Worm (Caenorhabditis elegans) whole organism, L2 larva: ENCODE data around the gene F53A2.3.

Source experiments
- C34F6.9 ChIP-seq: fragments of 150-350 bp; optimal IDR thresholded peaks from 2 replicates; lab custom pipeline; 2014; ENCODE audit warnings: missing biosample characterization, missing genetic modification characterization
- F13H6.1 ChIP-seq: sonication (generic microtip); optimal IDR thresholded peaks from 2 replicates; lab custom pipeline; 2016; ENCODE audit warnings: missing genetic modification characterization, missing compliant biosample characterization
- R02D3.7 ChIP-seq: fragments of 150-350 bp; optimal IDR thresholded peaks from 2 replicates; lab custom pipeline; 2014; ENCODE audit warnings: missing biosample characterization, missing genetic modification characterization
- Y55F3AM.14 ChIP-seq: fragments of 200-800 bp; sonication (Bioruptor generic); optimal IDR thresholded peaks from 2 replicates; lab custom pipeline; 2018; ENCODE audit warnings: mild to moderate bottlenecking, missing genetic modification characterization, missing compliant biosample characterization
- ZK546.5 ChIP-seq: sonication (generic microtip); optimal IDR thresholded peaks from 2 replicates; lab custom pipeline; 2017; ENCODE audit warnings: missing biosample characterization, missing genetic modification characterization
- alr-1 ChIP-seq: fragments of 150-350 bp; optimal IDR thresholded peaks from 2 replicates; lab custom pipeline; 2014; ENCODE audit warnings: missing biosample characterization, missing genetic modification characterization
- aly-2 ChIP-seq: fragments of 150-350 bp; optimal IDR thresholded peaks from 2 replicates; lab custom pipeline; 2014; ENCODE audit warnings: missing biosample characterization, missing genetic modification characterization
- ama-1 ChIP-seq: fragments of 150-350 bp; optimal IDR thresholded peaks from 2 replicates; lab custom pipeline; 2018; ENCODE audit warnings: inconsistent platforms
- blmp-1 ChIP-seq: sonication (generic microtip); optimal IDR thresholded peaks from 2 replicates; lab custom pipeline; 2017; ENCODE audit warnings: missing genetic modification characterization, mild to moderate bottlenecking, missing compliant biosample characterization, antibody characterized with exemption, moderate library complexity; ENCODE audit not compliant: insufficient read depth
- ceh-82 ChIP-seq: fragments of 150-350 bp; optimal IDR thresholded peaks from 2 replicates; lab custom pipeline; 2014; ENCODE audit warnings: missing biosample characterization, missing genetic modification characterization
- crh-2 ChIP-seq: sonication (generic microtip); optimal IDR thresholded peaks from 2 replicates; lab custom pipeline; 2017; ENCODE audit warnings: missing biosample characterization, missing genetic modification characterization
- dmd-4 ChIP-seq: sonication (generic microtip); optimal IDR thresholded peaks from 2 replicates; lab custom pipeline; 2017; ENCODE audit warnings: missing biosample characterization, missing genetic modification characterization
- elt-1 ChIP-seq: fragments of 150-350 bp; optimal IDR thresholded peaks from 2 replicates; lab custom pipeline; 2014; ENCODE audit warnings: missing biosample characterization, missing genetic modification characterization
- gmeb-1 ChIP-seq: fragments of 150-350 bp; optimal IDR thresholded peaks from 2 replicates; lab custom pipeline; 2014; ENCODE audit warnings: missing biosample characterization, missing genetic modification characterization
- lin-11 ChIP-seq: fragments of 150-350 bp; sonication (generic microtip); optimal IDR thresholded peaks from 2 replicates; lab custom pipeline; 2014; ENCODE audit warnings: missing biosample characterization, missing genetic modification characterization, inconsistent platforms, mixed read lengths
- lin-13 ChIP-seq: fragments of 150-350 bp; optimal IDR thresholded peaks from 2 replicates; lab custom pipeline; 2014; ENCODE audit warnings: missing biosample characterization, missing genetic modification reagents, missing genetic modification characterization
- lsy-2 ChIP-seq, 2 experiments: fragments of 150-350 bp in 1 of 2; sonication (generic microtip) in 1 of 2; optimal IDR thresholded peaks; 2 replicates each; lab custom pipeline; 2014 to 2017; ENCODE audit warnings: missing biosample characterization in 2 of 2, missing genetic modification characterization in 2 of 2
- mab-5 ChIP-seq: fragments of 150-350 bp; optimal IDR thresholded peaks from 2 replicates; lab custom pipeline; 2014; ENCODE audit warnings: missing biosample characterization, missing genetic modification characterization
- mbf-1 ChIP-seq: sonication (generic microtip); optimal IDR thresholded peaks from 2 replicates; lab custom pipeline; 2017; ENCODE audit warnings: missing biosample characterization, missing genetic modification characterization
- nhr-12 ChIP-seq: fragments of 150-350 bp; optimal IDR thresholded peaks from 2 replicates; lab custom pipeline; 2014; ENCODE audit warnings: missing biosample characterization, missing genetic modification characterization
- nhr-21 ChIP-seq: fragments of 150-350 bp; optimal IDR thresholded peaks from 2 replicates; lab custom pipeline; 2014; ENCODE audit warnings: missing biosample characterization, missing genetic modification characterization
- nhr-23 ChIP-seq: fragments of 150-350 bp; optimal IDR thresholded peaks from 2 replicates; lab custom pipeline; 2014; ENCODE audit warnings: missing biosample characterization, missing genetic modification reagents, missing genetic modification characterization
- nhr-25 ChIP-seq: fragments of 150-350 bp; sonication (generic microtip); optimal IDR thresholded peaks from 3 replicates; lab custom pipeline; 2014; ENCODE audit warnings: missing biosample characterization, missing genetic modification characterization
- nhr-6 ChIP-seq: fragments of 150-350 bp; optimal IDR thresholded peaks from 2 replicates; lab custom pipeline; 2014; ENCODE audit warnings: missing biosample characterization, missing genetic modification characterization
- nhr-77 ChIP-seq: fragments of 150-350 bp; optimal IDR thresholded peaks from 2 replicates; lab custom pipeline; 2014; ENCODE audit warnings: missing biosample characterization, missing genetic modification characterization
- peb-1 ChIP-seq: fragments of 150-350 bp; optimal IDR thresholded peaks from 2 replicates; lab custom pipeline; 2014; ENCODE audit warnings: missing biosample characterization, missing genetic modification characterization
- sem-4 ChIP-seq: fragments of 150-350 bp; optimal IDR thresholded peaks from 2 replicates; lab custom pipeline; 2014; ENCODE audit warnings: missing biosample characterization, missing genetic modification reagents, missing genetic modification characterization
- skn-1 ChIP-seq: sonication (generic microtip); optimal IDR thresholded peaks from 2 replicates; lab custom pipeline; 2017; ENCODE audit warnings: missing biosample characterization, missing genetic modification characterization
- sma-3 ChIP-seq: sonication (generic microtip); optimal IDR thresholded peaks from 2 replicates; lab custom pipeline; 2016; ENCODE audit warnings: missing genetic modification reagents, missing genetic modification characterization, missing compliant biosample characterization
- sma-9 ChIP-seq, 2 experiments: fragments of 150-350 bp in 1 of 2; sonication (generic microtip) in 1 of 2; optimal IDR thresholded peaks; 2 replicates each; lab custom pipeline; 2014 to 2016; ENCODE audit warnings: missing genetic modification characterization in 2 of 2, mild to moderate bottlenecking in 1 of 2, missing biosample characterization in 1 of 2, missing compliant biosample characterization in 1 of 2, missing genetic modification reagents in 1 of 2, moderate library complexity in 1 of 2
- unc-39 ChIP-seq: fragments of 150-350 bp; optimal IDR thresholded peaks from 2 replicates; lab custom pipeline; 2014; ENCODE audit warnings: missing biosample characterization, missing genetic modification characterization
- unc-55 ChIP-seq: fragments of 150-350 bp; sonication (generic microtip); optimal IDR thresholded peaks from 3 replicates; lab custom pipeline; 2014; ENCODE audit warnings: missing biosample characterization, missing genetic modification reagents, missing genetic modification characterization
- unc-62 ChIP-seq: fragments of 150-350 bp; optimal IDR thresholded peaks from 2 replicates; lab custom pipeline; 2014; ENCODE audit warnings: missing biosample characterization, missing genetic modification reagents, missing genetic modification characterization
- zag-1 ChIP-seq: fragments of 150-350 bp; optimal IDR thresholded peaks from 2 replicates; lab custom pipeline; 2014; ENCODE audit warnings: missing biosample characterization, missing genetic modification characterization
- ztf-1 ChIP-seq: fragments of 200-800 bp; sonication (Bioruptor generic); conservative IDR thresholded peaks from 2 replicates; pipeline ENCODE4 v1.3.6; 2022; ENCODE audit warnings: missing genetic modification characterization, missing compliant biosample characterization
- ztf-11 ChIP-seq: sonication (generic microtip); optimal IDR thresholded peaks from 2 replicates; lab custom pipeline; 2017; ENCODE audit warnings: missing biosample characterization, missing genetic modification characterization
- ztf-4 ChIP-seq: fragments of 150-350 bp; optimal IDR thresholded peaks from 2 replicates; lab custom pipeline; 2014; ENCODE audit warnings: missing biosample characterization, missing genetic modification characterization

Gene F53A2.3

DNA sequence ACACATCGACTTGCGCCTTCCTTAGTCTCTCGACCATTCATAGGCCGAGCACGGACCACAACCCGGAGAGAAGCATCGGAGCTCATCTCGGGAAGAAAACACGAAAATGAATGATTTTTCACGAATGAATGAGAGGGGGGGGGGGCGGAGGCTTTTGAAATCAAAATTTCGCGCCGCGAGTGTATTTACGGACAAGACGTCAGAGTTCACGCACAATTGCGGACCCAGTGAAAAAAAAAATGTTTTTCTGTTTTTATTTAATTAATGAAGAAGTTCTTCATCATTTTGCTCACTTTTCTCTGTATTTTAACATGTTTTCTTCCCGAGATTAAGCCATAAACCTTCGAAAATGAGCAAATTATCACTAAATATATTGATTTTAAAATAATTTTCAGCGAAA is 32.5 kb downstream of the F53A2.3 start, which contains the start of the genes klp-19 and slc-36.1:
klp-19 (minus strand) TSS at position 153 of the 400 bp plus-strand sequence.
slc-36.1 (plus strand) TSS at position 396 of the 400 bp plus-strand sequence.
- TF ChIP-seq ceh-82 (tag; lab: Kevin White, UChicago) (no peak), F13H6.1 (tag; lab: Kevin White, UChicago) (no peak), unc-39 (tag; lab: Kevin White, UChicago) (no peak), crh-2 (peak; percentile 19), ztf-1 (no peak), unc-55 (GFP tag; lab: Kevin White, UChicago) (peak; percentile 70), unc-62 (no peak), nhr-25 (tag; lab: Kevin White, UChicago) (peak; percentile 13), dmd-4 (tag; lab: Kevin White, UChicago) (no peak), ama-1 (lab: Kevin White, UChicago) (no peak), C34F6.9 (peak; percentile 71), blmp-1 (tag; lab: Kevin White, UChicago) (no peak), nhr-6 (tag; lab: Kevin White, UChicago) (no peak), mab-5 (tag; lab: Kevin White, UChicago) (no peak), lsy-2 (tag; optimal IDR thresholded peaks at IDR 0.05; lab: Kevin White, UChicago) (no peak), sem-4 (tag; lab: Kevin White, UChicago) (no peak), sma-9 (GFP tag; optimal IDR thresholded peaks at IDR 0.05; lab: Kevin White, UChicago) (no peak), sma-9 (tag; optimal IDR thresholded peaks at IDR 0.05; lab: Kevin White, UChicago) (no peak), gmeb-1 (tag; lab: Kevin White, UChicago) (peak; percentile 62)

DNA sequence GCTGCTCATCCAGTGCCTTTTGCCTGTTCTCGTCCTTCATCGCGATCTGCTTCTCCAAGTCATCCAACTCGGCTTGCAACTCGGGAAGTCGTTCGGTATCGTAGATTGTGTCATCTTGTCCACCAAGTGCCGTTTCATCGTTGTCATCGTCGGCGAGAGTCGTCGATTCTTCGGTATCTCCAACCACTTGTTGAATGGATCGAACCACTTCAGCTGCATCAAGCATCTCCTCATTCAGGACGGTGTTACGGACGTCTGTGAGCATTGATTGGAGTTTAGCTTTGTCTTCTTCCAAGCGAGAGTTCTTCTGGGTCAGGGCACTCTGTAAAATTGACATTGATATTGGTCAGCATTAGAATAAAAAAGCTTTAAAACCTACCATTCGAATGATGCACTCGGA is 34.0 kb downstream of the F53A2.3 start:
- no peak for TF ChIP-seq skn-1 (tag; lab: Kevin White, UChicago)
- no peak for TF ChIP-seq sem-4 (tag; lab: Kevin White, UChicago)
- TF ChIP-seq nhr-77 (tag; lab: Kevin White, UChicago): no peak
- no peak for TF ChIP-seq ztf-11 (tag; lab: Kevin White, UChicago)
- TF ChIP-seq sma-3 (GFP tag; lab: Kevin White, UChicago): no peak
- no peak for TF ChIP-seq ztf-4
- TF ChIP-seq mab-5 (tag; lab: Kevin White, UChicago): no peak
- no peak for TF ChIP-seq zag-1
- TF ChIP-seq dmd-4 (tag; lab: Kevin White, UChicago): no peak
- no peak for TF ChIP-seq nhr-25 (tag; lab: Kevin White, UChicago)
- no peak for TF ChIP-seq ceh-82 (tag; lab: Kevin White, UChicago)
- TF ChIP-seq nhr-23 (tag; lab: Kevin White, UChicago): no peak
- no peak for TF ChIP-seq unc-39 (tag; lab: Kevin White, UChicago)
- no peak for TF ChIP-seq lin-13 (GFP tag; lab: Kevin White, UChicago)
- no peak for TF ChIP-seq Y55F3AM.14 (GFP tag; lab: Kevin White, UChicago)
- TF ChIP-seq, all 48 proteins: peak for 0

ce11 chrIII:13302578-13302977 is 37.0 kb downstream of the F53A2.3 start:
- no peak for TF ChIP-seq peb-1 (tag; lab: Kevin White, UChicago)
- TF ChIP-seq elt-1 (tag; lab: Kevin White, UChicago): no peak
- no peak for TF ChIP-seq R02D3.7
- no peak for TF ChIP-seq ceh-82 (tag; lab: Kevin White, UChicago)
- no peak for TF ChIP-seq ZK546.5
- TF ChIP-seq crh-2: no peak
- TF ChIP-seq unc-62: no peak
- TF ChIP-seq alr-1 (tag; lab: Kevin White, UChicago): no peak
- no peak for TF ChIP-seq ztf-4
- TF ChIP-seq mbf-1 (tag; lab: Kevin White, UChicago): no peak
- TF ChIP-seq nhr-77 (tag; lab: Kevin White, UChicago): no peak
- TF ChIP-seq C34F6.9: no peak
- no peak for TF ChIP-seq nhr-12
- no peak for TF ChIP-seq sma-3 (GFP tag; lab: Kevin White, UChicago)
- TF ChIP-seq, all 48 proteins: peak for 0

- TF ChIP-seq ama-1 (lab: Kevin White, UChicago) (no peak), F13H6.1 (tag; lab: Kevin White, UChicago) (no peak), aly-2 (no peak), crh-2 (no peak), mab-5 (tag; lab: Kevin White, UChicago) (no peak), Y55F3AM.14 (GFP tag; lab: Kevin White, UChicago) (no peak), unc-55 (GFP tag; lab: Kevin White, UChicago) (no peak), ztf-4 (no peak), nhr-23 (tag; lab: Kevin White, UChicago) (no peak), gmeb-1 (tag; lab: Kevin White, UChicago) (no peak), lin-11 (tag; lab: Kevin White, UChicago) (no peak), nhr-21 (tag; lab: Kevin White, UChicago) (no peak), unc-62 (no peak)
Measured at ce11 chrIII:13301983-13302382, 37.6 kb downstream of the F53A2.3 start.
